Fruit fly (Drosophila melanogaster): ENCODE results near the gene CG11889.

Gene CG11889

dm6 chr3R:25281165-25281564 lies 11.2 kb downstream of the CG11889 start, which contains the start of gene CG11892 (continued):
- no peak for TF ChIP-seq kni (GFP tag; optimal IDR thresholded peaks at IDR 0.05)
- no peak for TF ChIP-seq Lim3 (GFP tag; IDR thresholded peaks at IDR 0.05)
- no peak for TF ChIP-seq CG8089 (GFP tag; optimal IDR thresholded peaks at IDR 0.05)
- TF ChIP-seq YL-1 (GFP tag; optimal IDR thresholded peaks at IDR 0.05) = peak; percentile 6
- TF ChIP-seq lilli (GFP tag; optimal IDR thresholded peaks at IDR 0.05) = peak; percentile 15
- TF ChIP-seq CG7928 (GFP tag; optimal IDR thresholded peaks at IDR 0.05) = peak; percentile 45
- TF ChIP-seq CG9817 (tag; optimal IDR thresholded peaks at IDR 0.05) = peak; percentile 52
- TF ChIP-seq ara (GFP tag; IDR thresholded peaks at IDR 0.05) = 0 out of 2 replicates have a peak, but pooled peaks have one; percentile 43
- TF ChIP-seq CG31365 (tag; optimal IDR thresholded peaks at IDR 0.05) = no peak
- peak; percentile 21; the same call in 1 of the 2 replicates for TF ChIP-seq Atf6 (GFP tag; IDR thresholded peaks at IDR 0.05)
- no peak for TF ChIP-seq nerfin-2 (GFP tag; IDR thresholded peaks at IDR 0.05; ENCODE audit: partially characterized antibody)
- no peak for TF ChIP-seq lmd (GFP tag; IDR thresholded peaks at IDR 0.05)
- no peak for TF ChIP-seq ac (GFP tag; optimal IDR thresholded peaks at IDR 0.05)
- peak; percentile 83 for TF ChIP-seq lab (GFP tag; optimal IDR thresholded peaks at IDR 0.05)
- TF ChIP-seq dimm (GFP tag; IDR thresholded peaks at IDR 0.05) = no peak
- TF ChIP-seq CG31388 (GFP tag; optimal IDR thresholded peaks at IDR 0.05) = no peak
- TF ChIP-seq CG2202 (tag; optimal IDR thresholded peaks at IDR 0.05) = no peak
- no peak for TF ChIP-seq MESR4 (GFP tag; optimal IDR thresholded peaks at IDR 0.05)
- no peak for TF ChIP-seq Max (GFP tag; optimal IDR thresholded peaks at IDR 0.05)
- peak; percentile 26 for TF ChIP-seq CG10209 (GFP tag; optimal IDR thresholded peaks at IDR 0.05)
- TF ChIP-seq al (GFP tag; IDR thresholded peaks at IDR 0.05) = no peak
- no peak for TF ChIP-seq chif (GFP tag; optimal IDR thresholded peaks at IDR 0.05)
- peak; percentile 38 for TF ChIP-seq CG12104 (GFP tag; optimal IDR thresholded peaks at IDR 0.05)
- no peak for TF ChIP-seq CG8290 (GFP tag; optimal IDR thresholded peaks at IDR 0.05)
- peak in 1 of 2 experiments; percentile 93 for TF ChIP-seq CG8290 (tag; optimal IDR thresholded peaks at IDR 0.05)
- TF ChIP-seq otp (GFP tag; IDR thresholded peaks at IDR 0.05) = peak; percentile 45; the same call in 1 of the 3 replicates
- TF ChIP-seq zf30C (GFP tag; optimal IDR thresholded peaks at IDR 0.05) = no peak
- TF ChIP-seq CG6813 (GFP tag; optimal IDR thresholded peaks at IDR 0.05) = no peak
- TF ChIP-seq trem (tag; optimal IDR thresholded peaks at IDR 0.05) = no peak
- no peak for TF ChIP-seq CG9797 (GFP tag; optimal IDR thresholded peaks at IDR 0.05)
- TF ChIP-seq shn (GFP tag; optimal IDR thresholded peaks at IDR 0.05) = no peak
- no peak for TF ChIP-seq CG18476 (GFP tag; optimal IDR thresholded peaks at IDR 0.05)
- peak; percentile 42 for TF ChIP-seq CG3407 (GFP tag; optimal IDR thresholded peaks at IDR 0.05)
- no peak for TF ChIP-seq ro (GFP tag; IDR thresholded peaks at IDR 0.05)
- no peak for TF ChIP-seq Taf1 (GFP tag; IDR thresholded peaks at IDR 0.05)
- no peak for TF ChIP-seq Ada2b (GFP tag; IDR thresholded peaks at IDR 0.05)
- peak; percentile 68 for TF ChIP-seq scrt (GFP tag; optimal IDR thresholded peaks at IDR 0.05)
- TF ChIP-seq gce (GFP tag; IDR thresholded peaks at IDR 0.05) = no peak
- TF ChIP-seq corto (GFP tag; optimal IDR thresholded peaks at IDR 0.05) = no peak
- TF ChIP-seq peb (GFP tag; IDR thresholded peaks at IDR 0.05) = no peak
- TF ChIP-seq Gug (GFP tag; IDR thresholded peaks at IDR 0.05) = no peak
- no peak for TF ChIP-seq CG32772 (GFP tag; IDR thresholded peaks at IDR 0.05)
- TF ChIP-seq CG12769 (tag; optimal IDR thresholded peaks at IDR 0.05) = peak; percentile 87
- no peak for TF ChIP-seq Oli (tag; optimal IDR thresholded peaks at IDR 0.05)
- peak; percentile 31 for TF ChIP-seq sd (tag; optimal IDR thresholded peaks at IDR 0.05)
- TF ChIP-seq sens-2 (GFP tag; IDR thresholded peaks at IDR 0.05) = no peak
- TF ChIP-seq vfl (GFP tag; optimal IDR thresholded peaks at IDR 0.05) = no peak
- no peak for TF ChIP-seq CG4404 (GFP tag; IDR thresholded peaks at IDR 0.05)
- no peak for TF ChIP-seq Atf3 (GFP tag; optimal IDR thresholded peaks at IDR 0.05)
- no peak for TF ChIP-seq CG6683 (GFP tag; optimal IDR thresholded peaks at IDR 0.05)
- TF ChIP-seq HHEX (GFP tag; optimal IDR thresholded peaks at IDR 0.05) = peak; percentile 64
- peak; percentile 80 for TF ChIP-seq CG7987 (GFP tag; optimal IDR thresholded peaks at IDR 0.05)
